Worm (Caenorhabditis elegans) whole organism, midembryonic: ENCODE measurements around the gene mrps-18.C.

Experiments
- T22C8.4 ChIP-seq: fragments of 200-800 bp; sonication (Bioruptor generic); IDR thresholded peaks from 2 replicates; pipeline ENCODE4 v1.3.6; 2022; ENCODE audit warnings: missing genetic modification characterization, missing compliant biosample characterization
- cog-1 ChIP-seq: sonication (generic microtip); optimal IDR thresholded peaks from 2 replicates; lab custom pipeline; 2016; ENCODE audit warnings: missing genetic modification characterization, missing compliant biosample characterization
- flt-1 ChIP-seq: fragments of 200-800 bp; sonication (Bioruptor generic); IDR thresholded peaks from 2 replicates; pipeline ENCODE4 v1.3.6; 2022; ENCODE audit warnings: missing genetic modification characterization, missing compliant biosample characterization
- klf-2 ChIP-seq: fragments of 200-800 bp; sonication (Bioruptor generic); conservative IDR thresholded peaks from 2 replicates; pipeline ENCODE4 v1.3.6; 2022; ENCODE audit warnings: missing genetic modification reagents, missing genetic modification characterization, missing compliant biosample characterization
- med-1 ChIP-seq: sonication (generic microtip); optimal IDR thresholded peaks from 2 replicates; lab custom pipeline; 2017; ENCODE audit warnings: missing genetic modification characterization, mild to moderate bottlenecking, missing compliant biosample characterization, antibody characterized with exemption, missing genetic modification reagents; ENCODE audit not compliant: insufficient read depth
- ref-1 ChIP-seq: fragments of 200-800 bp; sonication (Bioruptor generic); conservative IDR thresholded peaks from 2 replicates; pipeline ENCODE4 v1.3.6; 2022; ENCODE audit warnings: missing genetic modification reagents, missing genetic modification characterization, missing compliant biosample characterization
- tab-1 ChIP-seq: fragments of 200-800 bp; sonication (Bioruptor generic); IDR thresholded peaks from 2 replicates; pipeline ENCODE4 v1.3.6; 2022; ENCODE audit warnings: missing genetic modification characterization, missing compliant biosample characterization
- ztf-23 ChIP-seq: fragments of 200-800 bp; sonication (Bioruptor generic); IDR thresholded peaks from 2 replicates; pipeline ENCODE4 v1.3.6; 2022; ENCODE audit warnings: missing genetic modification reagents, missing genetic modification characterization, missing compliant biosample characterization
- ztf-29 ChIP-seq: fragments of 200-800 bp; sonication (Bioruptor generic); IDR thresholded peaks from 2 replicates; pipeline ENCODE4 v1.3.6; 2022; ENCODE audit warnings: missing genetic modification reagents, missing genetic modification characterization, missing compliant biosample characterization

Gene mrps-18.C

DNA sequence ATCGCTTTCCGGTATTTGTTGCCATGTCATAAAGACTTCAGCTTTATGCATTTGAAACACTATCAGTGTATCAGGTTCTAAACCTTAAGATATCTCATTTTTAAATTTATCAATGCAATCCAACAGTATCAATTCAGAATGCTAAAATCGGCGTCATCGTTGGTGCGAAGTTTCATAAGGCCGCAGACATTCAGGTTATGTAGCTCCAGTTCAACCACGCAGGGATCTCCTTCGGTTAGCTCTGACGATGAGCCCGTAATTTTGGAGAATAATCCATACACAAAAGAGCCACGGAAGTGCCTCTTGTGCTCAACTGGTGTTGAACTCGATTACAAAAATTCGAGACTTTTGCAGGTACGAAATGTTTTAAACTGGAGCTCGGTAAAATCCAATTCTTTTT lies at the start of gene mrps-18.C:
Gene mrps-18.C (plus strand): TSS at position 138 of the 400 bp plus-strand sequence.
- no peak for TF ChIP-seq T22C8.4
- TF ChIP-seq ztf-23 (GFP tag; lab: Robert Waterston, UW) = no peak
- no peak for TF ChIP-seq med-1 (GFP tag; lab: Kevin White, UChicago)
- TF ChIP-seq flt-1 (GFP tag; lab: Robert Waterston, UW) = no peak
- TF ChIP-seq klf-2 (GFP tag; lab: Robert Waterston, UW) = no peak
- no peak for TF ChIP-seq ref-1 (GFP tag; lab: Robert Waterston, UW)
- no peak for TF ChIP-seq ztf-29
- TF ChIP-seq tab-1 = no peak
- TF ChIP-seq cog-1 (tag; lab: Kevin White, UChicago) = no peak

DNA sequence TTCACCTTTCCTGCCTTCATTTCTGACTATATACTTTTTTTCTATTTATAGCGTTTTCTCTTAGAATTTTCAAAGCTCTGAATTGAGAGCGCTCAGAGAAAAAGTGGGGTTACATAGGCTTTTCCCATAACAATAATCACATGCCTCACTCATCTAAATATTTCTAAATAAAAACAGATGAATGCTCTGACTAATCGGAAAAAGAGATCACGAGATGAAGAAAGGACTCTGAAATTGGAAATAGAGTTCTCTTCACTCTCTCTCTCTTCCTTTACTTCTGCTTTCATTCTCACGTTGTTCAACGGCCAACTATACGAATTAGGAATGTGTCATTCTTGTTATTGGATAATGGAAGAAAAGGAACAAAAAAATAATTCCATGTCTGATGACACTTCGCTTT lies 46.9 kb upstream of the mrps-18.C start:
- TF ChIP-seq T22C8.4 (no peak), med-1 (GFP tag; lab: Kevin White, UChicago) (no peak), tab-1 (no peak)

DNA sequence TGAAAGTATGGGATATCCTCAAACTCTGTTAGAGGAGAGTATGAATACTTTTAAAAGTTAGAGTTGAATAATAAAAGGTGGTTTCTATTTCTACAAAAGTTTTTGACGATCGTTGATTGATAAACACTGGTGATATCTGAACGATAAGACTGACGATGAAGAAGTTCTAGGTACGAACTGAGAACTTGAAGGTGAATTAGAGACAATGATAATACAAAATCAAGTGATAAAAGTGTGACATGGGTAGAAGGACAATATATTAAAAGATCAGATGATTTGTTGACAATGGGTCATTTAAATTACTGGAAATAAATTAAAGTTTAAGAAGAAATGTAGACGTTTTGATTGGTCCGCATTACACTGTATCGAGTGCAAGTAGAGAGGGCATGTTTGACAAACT lies 40.6 kb upstream of the mrps-18.C start, which contains the start of gene C18H9.5:
Gene C18H9.5 (minus strand): TSS at position 179 of the 400 bp plus-strand sequence.
- TF ChIP-seq ztf-29 = no peak
- TF ChIP-seq flt-1 (GFP tag; lab: Robert Waterston, UW) = no peak
- no peak for TF ChIP-seq klf-2 (GFP tag; lab: Robert Waterston, UW)
- TF ChIP-seq ztf-23 (GFP tag; lab: Robert Waterston, UW) = no peak

DNA sequence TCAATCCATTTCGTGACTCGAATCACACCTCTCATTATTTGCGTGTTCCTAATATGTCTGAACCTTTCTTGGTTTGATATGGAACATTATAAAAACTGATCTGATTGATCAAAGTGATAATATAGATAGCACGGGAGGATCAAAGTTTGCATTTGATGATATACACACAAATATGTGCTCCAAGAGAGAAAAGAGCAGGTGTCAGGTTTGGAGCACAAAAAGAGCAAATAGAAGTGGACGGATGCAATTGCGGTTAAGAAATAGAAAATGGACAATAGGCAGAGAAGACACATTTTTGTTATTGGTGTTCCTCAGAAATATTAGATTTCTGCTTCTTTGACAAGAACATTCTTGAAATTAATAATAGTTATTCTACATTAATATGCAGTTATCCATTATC lies 37.2 kb upstream of the mrps-18.C start, which contains the start of gene C18H9.1:
Gene C18H9.1 (plus strand): TSS at position 301 of the 400 bp plus-strand sequence.
- TF ChIP-seq ztf-29 (no peak), tab-1 (no peak), ref-1 (GFP tag; lab: Robert Waterston, UW) (no peak), flt-1 (GFP tag; lab: Robert Waterston, UW) (no peak), T22C8.4 (no peak), ztf-23 (GFP tag; lab: Robert Waterston, UW) (no peak)

DNA sequence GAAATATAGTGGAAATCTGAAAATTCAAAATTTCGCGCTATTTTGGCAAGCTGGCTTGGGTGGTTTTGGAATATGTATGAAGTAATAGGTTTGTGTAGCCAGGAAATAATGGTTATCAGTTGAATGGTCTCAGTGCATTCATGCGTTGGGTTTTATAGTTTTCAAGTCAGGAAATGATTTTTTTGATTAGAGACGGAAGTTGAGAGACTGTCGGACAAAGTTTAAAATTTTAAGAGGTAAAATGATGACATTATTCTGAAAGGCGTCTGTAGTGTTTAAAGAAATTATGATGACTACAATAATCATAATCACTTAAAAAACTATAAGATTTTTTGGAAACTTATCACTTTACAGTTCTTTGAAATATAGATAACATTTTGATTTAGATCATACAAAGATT lies 34.5 kb upstream of the mrps-18.C start, which contains the start of gene C18H9.6:
Gene C18H9.6 (minus strand): TSS at position 129 of the 400 bp plus-strand sequence.
- no peak for TF ChIP-seq med-1 (GFP tag; lab: Kevin White, UChicago)
- TF ChIP-seq T22C8.4 = no peak
- no peak for TF ChIP-seq tab-1
- TF ChIP-seq ztf-29 = no peak
- TF ChIP-seq ztf-23 (GFP tag; lab: Robert Waterston, UW) = no peak

DNA sequence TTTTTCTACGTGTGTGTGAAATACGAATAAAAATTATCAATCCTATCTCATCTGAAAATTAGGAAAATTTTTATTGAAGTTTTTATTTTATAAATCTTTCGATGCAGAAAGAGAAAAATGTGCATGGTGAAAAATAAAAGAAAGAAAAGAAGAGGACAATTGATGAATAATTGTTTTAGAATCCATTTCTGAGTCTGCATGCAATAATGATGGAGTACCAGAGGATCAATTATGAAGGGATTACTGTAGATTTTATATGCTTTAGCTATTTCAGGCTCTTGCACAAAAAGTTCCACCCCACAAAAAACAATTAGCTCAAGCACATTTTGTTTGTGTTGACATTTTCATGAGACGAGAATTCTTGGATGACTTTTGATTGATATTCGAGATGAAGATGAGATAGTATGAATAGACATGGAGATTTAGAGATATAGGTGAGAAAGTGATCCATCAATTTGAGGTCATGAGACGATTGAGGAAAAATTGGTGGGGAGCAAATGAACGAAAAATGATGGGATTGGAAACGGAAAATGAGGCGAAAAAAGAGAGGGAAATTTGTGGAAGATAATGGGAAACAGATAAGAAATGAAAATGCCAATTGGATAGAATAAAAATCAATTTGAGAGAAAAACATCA lies 30.3 kb upstream of the mrps-18.C start, which contains the start of gene rpy-1:
Gene rpy-1 (minus strand): TSS at position 51 of the 636 bp plus-strand sequence.
- no peak for TF ChIP-seq tab-1
- TF ChIP-seq med-1 (GFP tag; lab: Kevin White, UChicago) = no peak
- TF ChIP-seq T22C8.4 = no peak
- TF ChIP-seq cog-1 (tag; lab: Kevin White, UChicago) = no peak
- TF ChIP-seq ztf-23 (GFP tag; lab: Robert Waterston, UW) = no peak
- no peak for TF ChIP-seq flt-1 (GFP tag; lab: Robert Waterston, UW)
- no peak for TF ChIP-seq ztf-29
- no peak for TF ChIP-seq ref-1 (GFP tag; lab: Robert Waterston, UW)
- no peak for TF ChIP-seq klf-2 (GFP tag; lab: Robert Waterston, UW)

DNA sequence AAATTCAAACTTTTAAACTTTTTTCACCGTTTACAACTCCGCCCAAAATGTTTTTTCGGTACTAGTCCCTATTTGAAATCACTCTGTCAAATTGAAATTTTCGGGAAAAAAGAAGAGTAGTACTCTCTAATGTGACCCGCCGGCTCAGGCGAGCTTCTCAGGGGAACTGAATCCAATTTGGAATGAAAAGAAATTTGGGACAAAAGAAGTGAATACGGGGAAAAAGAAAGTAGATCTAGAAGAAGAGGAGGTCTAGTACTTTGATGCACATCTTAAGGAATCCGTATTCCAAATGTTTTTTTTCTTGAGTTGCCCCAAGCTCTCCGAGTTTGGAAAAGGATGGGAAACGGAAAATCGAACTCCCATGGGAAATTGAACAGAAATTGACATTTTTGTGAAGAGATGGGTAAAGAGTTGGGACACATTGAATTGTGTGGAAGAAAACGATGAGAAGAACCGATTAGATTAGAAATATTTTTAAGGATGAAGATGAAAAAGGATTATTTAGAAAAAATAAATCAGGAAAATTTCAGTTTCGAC lies 29.4 kb upstream of the mrps-18.C start:
- TF ChIP-seq ztf-23 (GFP tag; lab: Robert Waterston, UW) (no peak), T22C8.4 (no peak), tab-1 (no peak), ztf-29 (no peak), ref-1 (GFP tag; lab: Robert Waterston, UW) (no peak)

DNA sequence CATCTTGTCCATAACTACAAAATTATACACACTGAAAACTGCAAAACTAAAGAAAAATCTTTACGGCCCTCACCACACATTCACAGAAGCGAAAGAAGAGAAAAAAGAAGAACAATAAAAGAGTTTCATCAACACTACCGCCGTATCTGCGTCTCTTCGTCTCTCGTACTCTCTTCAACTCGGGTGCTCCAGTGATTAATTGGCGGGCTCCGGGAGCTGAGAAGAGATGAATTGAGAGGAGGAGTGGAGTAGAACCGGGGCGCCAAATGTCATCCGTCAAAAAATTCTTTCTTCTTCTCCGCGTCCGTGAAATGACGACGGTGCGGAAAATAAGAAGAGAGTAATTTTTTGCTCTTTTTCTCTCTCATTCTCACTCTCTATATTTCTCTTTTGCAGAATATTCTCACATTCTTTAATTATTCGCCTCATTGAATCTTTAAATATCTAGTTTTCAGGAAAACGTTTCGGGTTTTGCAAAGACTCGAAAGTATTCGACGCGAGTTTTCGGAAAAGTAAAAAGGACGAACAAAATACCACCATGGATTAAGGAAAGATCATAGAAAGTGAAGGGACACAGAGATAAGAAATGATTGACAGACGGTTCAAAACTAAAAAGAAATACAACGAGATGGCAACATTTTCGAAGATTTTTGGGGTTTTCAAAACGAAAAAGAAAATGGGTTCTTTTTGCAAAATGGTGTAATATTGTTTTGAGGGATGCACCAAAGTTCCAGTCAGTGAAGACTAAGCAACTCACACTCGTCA lies 28.3 kb upstream of the mrps-18.C start:
- TF ChIP-seq med-1 (GFP tag; lab: Kevin White, UChicago) (no peak), klf-2 (GFP tag; lab: Robert Waterston, UW) (no peak), T22C8.4 (no peak), flt-1 (GFP tag; lab: Robert Waterston, UW) (no peak), cog-1 (tag; lab: Kevin White, UChicago) (no peak), tab-1 (no peak), ztf-29 (no peak), ztf-23 (GFP tag; lab: Robert Waterston, UW) (no peak), ref-1 (GFP tag; lab: Robert Waterston, UW) (no peak)

DNA sequence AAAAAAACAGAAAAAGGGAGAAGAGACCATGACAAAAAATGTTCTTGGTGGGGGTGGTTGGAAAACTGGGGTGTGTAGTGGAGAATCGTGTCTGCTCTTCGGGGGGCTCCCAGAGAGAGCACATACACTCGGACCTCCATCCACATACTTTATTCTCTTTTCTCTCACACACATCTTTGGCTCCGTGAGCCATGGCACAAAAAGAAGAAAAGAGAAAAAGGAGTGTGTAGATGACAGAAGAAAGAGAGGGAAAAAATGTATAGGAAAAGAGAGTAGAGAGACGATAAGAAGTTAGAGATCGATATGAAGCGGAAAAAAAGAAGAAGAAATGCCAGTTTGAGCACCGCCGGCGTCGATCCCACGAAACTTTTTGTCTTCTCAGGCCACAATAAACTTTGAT lies 27.0 kb upstream of the mrps-18.C start:
- TF ChIP-seq tab-1 (no peak), med-1 (GFP tag; lab: Kevin White, UChicago) (no peak)

DNA sequence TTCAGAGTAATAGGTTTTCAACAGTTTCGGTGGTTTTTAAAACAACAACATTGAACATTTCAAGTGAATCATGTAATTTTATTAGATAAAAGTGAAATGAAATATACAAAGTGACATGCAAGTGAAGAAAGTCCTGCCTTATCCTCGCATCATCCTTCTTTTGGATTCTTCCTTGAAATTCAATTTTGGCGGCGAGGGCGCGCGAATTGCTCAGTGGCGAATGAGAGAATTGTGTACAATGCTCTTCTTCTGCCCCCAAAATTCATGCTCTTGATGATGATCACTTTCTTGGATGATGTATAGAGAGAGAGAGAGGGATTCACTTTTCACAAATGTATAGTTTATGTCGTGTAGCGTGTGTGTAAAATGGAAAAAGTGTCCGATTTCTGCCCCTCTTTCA lies 26.3 kb upstream of the mrps-18.C start:
- no peak for TF ChIP-seq ref-1 (GFP tag; lab: Robert Waterston, UW)
- no peak for TF ChIP-seq cog-1 (tag; lab: Kevin White, UChicago)
- TF ChIP-seq T22C8.4 = no peak
- no peak for TF ChIP-seq med-1 (GFP tag; lab: Kevin White, UChicago)
- TF ChIP-seq ztf-23 (GFP tag; lab: Robert Waterston, UW) = no peak
- TF ChIP-seq klf-2 (GFP tag; lab: Robert Waterston, UW) = no peak
